Fruit fly (Drosophila melanogaster) whole organism, embryonic: Measurements from ENCODE around the gene nAChRalpha3.

ENCODE experiments used
- CG12744 ChIP-seq: fragments of 200-800 bp; sonication (Bioruptor generic); optimal IDR thresholded peaks from 2 replicates; lab custom pipeline; 2016; ENCODE audit warnings: missing biosample characterization, missing genetic modification characterization
- CG16779 ChIP-seq: fragments of 200-800 bp; sonication (Bioruptor generic); IDR thresholded peaks from 2 replicates; pipeline ENCODE4 v1.3.6; 2022; ENCODE audit warnings: missing biosample characterization, missing genetic modification characterization
- CG6689 ChIP-seq: fragments of 200-800 bp; sonication (Bioruptor generic); IDR thresholded peaks from 2 replicates; pipeline ENCODE4 v1.3.6; 2022; ENCODE audit warnings: missing biosample characterization, missing genetic modification characterization

- TF ChIP-seq CG16779: peak; percentile 64; the same call in 1 of the 2 replicates
- TF ChIP-seq CG6689 (GFP tag; lab: Robert Waterston, UW): no peak
- TF ChIP-seq CG12744 (GFP tag; lab: Kevin White, UChicago): no peak
Measured at dm6 chrX:8411532-8411960, 44.6 kb upstream of the nAChRalpha3 start, which contains the start of gene lawc.
